Fruit fly (Drosophila melanogaster) whole organism, prepupa: ENCODE results near the gene CG12123.

Source experiments
- CG10669 ChIP-seq: fragments of 200-800 bp; sonication (Bioruptor generic); optimal IDR thresholded peaks from 3 replicates; lab custom pipeline; 2018; ENCODE audit warnings: missing biosample characterization, mild to moderate bottlenecking, missing genetic modification characterization, moderate library complexity
- CG11294 ChIP-seq: fragments of 200-800 bp; sonication (Bioruptor generic); IDR thresholded peaks from 2 replicates; pipeline ENCODE4 v1.3.6; 2022; ENCODE audit warnings: missing biosample characterization, missing genetic modification characterization
- CG11762 ChIP-seq: fragments of 200-800 bp; sonication (Bioruptor generic); optimal IDR thresholded peaks from 3 replicates; lab custom pipeline; 2016; ENCODE audit warnings: missing biosample characterization, missing genetic modification characterization; ENCODE audit not compliant: insufficient read depth
- CG11902 ChIP-seq: fragments of 200-800 bp; sonication (Bioruptor generic); optimal IDR thresholded peaks from 3 replicates; lab custom pipeline; 2016; ENCODE audit warnings: missing biosample characterization, missing genetic modification characterization
- CG15336 ChIP-seq: fragments of 200-800 bp; sonication (Bioruptor generic); IDR thresholded peaks from 2 replicates; pipeline ENCODE4 v1.3.6; 2022; ENCODE audit warnings: missing biosample characterization, missing genetic modification characterization
- CG16779 ChIP-seq: fragments of 200-800 bp; sonication (Bioruptor generic); optimal IDR thresholded peaks from 3 replicates; lab custom pipeline; 2017; ENCODE audit warnings: missing biosample characterization, mild to moderate bottlenecking, missing genetic modification characterization
- CG3032 ChIP-seq: fragments of 200-800 bp; optimal IDR thresholded peaks from 2 replicates; lab custom pipeline; 2019; ENCODE audit warnings: missing biosample characterization, mild to moderate bottlenecking, missing genetic modification characterization, moderate library complexity
- CG32006 ChIP-seq: fragments of 200-800 bp; sonication (Bioruptor generic); optimal IDR thresholded peaks from 3 replicates; lab custom pipeline; 2017; ENCODE audit warnings: missing biosample characterization, mild to moderate bottlenecking, missing genetic modification characterization
- CG3919 ChIP-seq: fragments of 200-800 bp; sonication (Bioruptor generic); optimal IDR thresholded peaks from 3 replicates; lab custom pipeline; 2016; ENCODE audit warnings: missing biosample characterization, missing genetic modification characterization
- CG4318 ChIP-seq: fragments of 200-800 bp; sonication (Bioruptor generic); optimal IDR thresholded peaks from 3 replicates; lab custom pipeline; 2017; ENCODE audit warnings: missing biosample characterization, mild to moderate bottlenecking, missing genetic modification characterization
- CG6163 ChIP-seq: fragments of 200-800 bp; sonication (Bioruptor generic); IDR thresholded peaks from 3 replicates; pipeline ENCODE4 v1.3.6; 2022; ENCODE audit warnings: missing biosample characterization, missing genetic modification characterization
- CG6808 ChIP-seq: fragments of 200-800 bp; sonication (Bioruptor generic); optimal IDR thresholded peaks from 3 replicates; lab custom pipeline; 2017; ENCODE audit warnings: missing biosample characterization, missing genetic modification characterization, mild to moderate bottlenecking, moderate library complexity, missing genetic modification reagents
- CG6854 ChIP-seq: fragments of 200-800 bp; sonication (Bioruptor generic); optimal IDR thresholded peaks from 2 replicates; lab custom pipeline; 2017; ENCODE audit warnings: missing biosample characterization, mild to moderate bottlenecking, missing genetic modification characterization
- CG8632 ChIP-seq: fragments of 200-800 bp; sonication (Bioruptor generic); optimal IDR thresholded peaks from 3 replicates; lab custom pipeline; 2016; ENCODE audit warnings: missing biosample characterization, missing genetic modification characterization
- CG9139 ChIP-seq: fragments of 200-800 bp; sonication (Bioruptor generic); optimal IDR thresholded peaks from 3 replicates; lab custom pipeline; 2017; ENCODE audit warnings: missing biosample characterization, mild to moderate bottlenecking, missing genetic modification characterization
- Eip75B ChIP-seq: fragments of 200-800 bp; sonication (Bioruptor generic); optimal IDR thresholded peaks from 3 replicates; lab custom pipeline; 2016; ENCODE audit warnings: missing biosample characterization, missing genetic modification characterization
- Eip78C ChIP-seq: fragments of 200-800 bp; sonication (Bioruptor generic); peaks from one replicate; lab custom pipeline; 2016; ENCODE audit warnings: missing biosample characterization, missing genetic modification characterization
- Ets21C ChIP-seq: fragments of 200-800 bp; sonication (Bioruptor generic); optimal IDR thresholded peaks from 3 replicates; lab custom pipeline; 2016; ENCODE audit warnings: missing biosample characterization, missing genetic modification characterization
- Ets96B ChIP-seq: fragments of 200-800 bp; optimal IDR thresholded peaks from 2 replicates; lab custom pipeline; 2019; ENCODE audit warnings: missing biosample characterization, mild to moderate bottlenecking, missing genetic modification characterization, moderate library complexity
- Hr38 ChIP-seq: sonication (Bioruptor generic); optimal IDR thresholded peaks from 2 replicates; lab custom pipeline; 2016; ENCODE audit warnings: missing biosample characterization, missing genetic modification characterization
- Lpt ChIP-seq: fragments of 200-800 bp; sonication (Bioruptor generic); optimal IDR thresholded peaks from 3 replicates; lab custom pipeline; 2016; ENCODE audit warnings: missing biosample characterization, missing genetic modification characterization
- Met ChIP-seq: fragments of 200-800 bp; sonication (Bioruptor generic); optimal IDR thresholded peaks from 3 replicates; lab custom pipeline; 2016; ENCODE audit warnings: missing biosample characterization, missing genetic modification characterization
- OdsH ChIP-seq: fragments of 200-800 bp; sonication (Bioruptor generic); optimal IDR thresholded peaks from 3 replicates; lab custom pipeline; 2016; ENCODE audit warnings: missing biosample characterization, missing genetic modification characterization
- Smox ChIP-seq: fragments of 200-800 bp; sonication (Bioruptor generic); optimal IDR thresholded peaks from 3 replicates; lab custom pipeline; 2016; ENCODE audit warnings: missing biosample characterization, missing genetic modification characterization
- Sox14 ChIP-seq: fragments of 200-800 bp; sonication (Bioruptor generic); optimal IDR thresholded peaks from 3 replicates; lab custom pipeline; 2016; ENCODE audit warnings: missing biosample characterization, missing genetic modification characterization
- Sox15 ChIP-seq: fragments of 200-800 bp; sonication (Bioruptor generic); optimal IDR thresholded peaks from 3 replicates; lab custom pipeline; 2016; ENCODE audit warnings: missing biosample characterization, missing genetic modification characterization
- acj6 ChIP-seq: fragments of 200-800 bp; sonication (Bioruptor generic); optimal IDR thresholded peaks from 3 replicates; lab custom pipeline; 2016; ENCODE audit warnings: missing biosample characterization, missing genetic modification characterization
- cyc ChIP-seq: fragments of 200-800 bp; sonication (Bioruptor generic); optimal IDR thresholded peaks from 3 replicates; lab custom pipeline; 2016; ENCODE audit warnings: missing biosample characterization, missing genetic modification characterization
- dac ChIP-seq: fragments of 200-800 bp; sonication (Bioruptor generic); optimal IDR thresholded peaks from 2 replicates; lab custom pipeline; 2017; ENCODE audit warnings: missing biosample characterization, mild to moderate bottlenecking, missing genetic modification characterization
- dsx ChIP-seq: fragments of 200-800 bp; optimal IDR thresholded peaks from 3 replicates; lab custom pipeline; 2019; ENCODE audit warnings: missing biosample characterization, mild to moderate bottlenecking, missing genetic modification characterization, moderate library complexity; ENCODE audit not compliant: poor library complexity, severe bottlenecking
- eg ChIP-seq: fragments of 200-800 bp; sonication (Bioruptor generic); IDR thresholded peaks from 3 replicates; pipeline ENCODE4 v1.3.6; 2022; ENCODE audit warnings: missing biosample characterization, missing genetic modification characterization
- esn ChIP-seq: fragments of 200-800 bp; sonication (Bioruptor generic); optimal IDR thresholded peaks from 2 replicates; lab custom pipeline; 2016; ENCODE audit warnings: missing biosample characterization, mild to moderate bottlenecking, missing genetic modification characterization, moderate library complexity
- fd85E ChIP-seq: fragments of 200-800 bp; sonication (Bioruptor generic); optimal IDR thresholded peaks from 3 replicates; lab custom pipeline; 2016; ENCODE audit warnings: missing biosample characterization, missing genetic modification characterization
- fkh ChIP-seq: fragments of 200-800 bp; sonication (Bioruptor generic); optimal IDR thresholded peaks from 3 replicates; lab custom pipeline; 2017; ENCODE audit warnings: missing biosample characterization, mild to moderate bottlenecking, missing genetic modification characterization, moderate library complexity
- lz ChIP-seq: fragments of 200-800 bp; sonication (Bioruptor generic); optimal IDR thresholded peaks from 3 replicates; lab custom pipeline; 2016; ENCODE audit warnings: missing biosample characterization, missing genetic modification characterization
- net ChIP-seq: fragments of 200-800 bp; sonication (Bioruptor generic); optimal IDR thresholded peaks from 3 replicates; lab custom pipeline; 2016; ENCODE audit warnings: missing biosample characterization, missing genetic modification characterization
- spab ChIP-seq: fragments of 200-800 bp; sonication (Bioruptor generic); optimal IDR thresholded peaks from 2 replicates; lab custom pipeline; 2017; ENCODE audit warnings: missing biosample characterization, mild to moderate bottlenecking, missing genetic modification characterization, missing genetic modification reagents
- ss ChIP-seq, 2 experiments: fragments of 200-800 bp; sonication (Bioruptor generic); optimal IDR thresholded peaks; 2 replicates in 1 of 2; 3 replicates in 1 of 2; lab custom pipeline; 2017 to 2018; ENCODE audit warnings: mild to moderate bottlenecking in 2 of 2, missing biosample characterization in 2 of 2, missing genetic modification characterization in 2 of 2, moderate library complexity in 1 of 2

CG12123 gene

dm6 chrX:8409793-8410192 lies 32.4 kb downstream of the CG12123 start (continued):
- TF ChIP-seq lz (GFP tag; lab: Kevin White, UChicago) (peak; percentile 7), CG10669 (GFP tag; lab: Kevin White, UChicago) (peak; percentile 4), CG15336 (peak; percentile 96), esn (no peak), spab (no peak), Hr38 (no peak), eg (peak; percentile 92)

- TF ChIP-seq CG6808 (GFP tag; lab: Kevin White, UChicago) (no peak), Eip75B (GFP tag; lab: Kevin White, UChicago) (no peak), eg (0 out of 3 replicates have a peak, but pooled peaks have one; percentile 14), esn (peak; percentile 27), Eip78C (GFP tag; lab: Kevin White, UChicago) (peak; percentile 49), Sox14 (peak; percentile 17), CG3919 (peak; percentile 30)
Observed at dm6 chrX:8408971-8409455, 33.1 kb downstream of the CG12123 start, which contains the start of gene Trf2. TSS of gene Trf2 (plus strand) at chrX:8409272.

- TF ChIP-seq OdsH = no peak
- peak; percentile 2 for TF ChIP-seq CG3919
- TF ChIP-seq CG4318 (GFP tag; lab: Kevin White, UChicago) = no peak
- TF ChIP-seq Eip78C (GFP tag; lab: Kevin White, UChicago) = peak; percentile 15
Observed at dm6 chrX:8407124-8407775, 34.9 kb downstream of the CG12123 start, which contains the start of gene PIG-T. TSS of gene PIG-T (minus strand) at chrX:8407263.

DNA sequence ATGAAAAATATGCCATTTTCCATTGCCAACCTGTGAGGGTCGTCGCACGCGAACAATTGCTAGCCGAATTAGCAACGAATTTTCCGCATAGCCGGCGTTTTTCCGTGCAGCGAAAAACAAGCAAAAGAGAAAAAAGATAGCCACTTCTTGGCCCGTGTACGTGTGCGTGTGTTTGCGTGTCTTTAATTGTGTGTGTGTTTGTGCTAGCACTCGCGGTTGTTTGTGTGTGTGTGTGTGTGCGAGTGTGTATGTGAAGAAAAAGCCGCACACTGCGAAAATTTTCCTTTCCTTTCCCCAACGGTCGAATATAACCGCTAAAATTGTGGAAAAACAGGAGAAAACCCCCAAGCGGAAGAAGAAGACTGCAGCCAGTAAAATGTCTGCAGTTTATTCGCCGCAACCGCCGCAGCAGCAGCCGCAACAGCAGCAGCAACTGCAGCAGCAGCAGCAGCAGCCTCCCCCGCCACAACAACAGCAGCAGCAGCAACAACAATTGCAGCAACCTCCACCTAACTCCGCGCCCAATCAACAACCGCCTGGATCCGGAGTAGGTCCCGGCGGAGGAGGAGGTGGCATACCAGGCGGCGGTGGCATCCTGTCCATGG lies 43.0 kb downstream of the CG12123 start:
- TF ChIP-seq Eip78C (GFP tag; lab: Kevin White, UChicago) (peak; percentile 20), CG11294 (0 out of 2 replicates have a peak, but pooled peaks have one; percentile 5), CG3919 (peak; percentile 43), ss (GFP tag; optimal IDR thresholded peaks at IDR 0.05; lab: Kevin White, UChicago) (peak in 1 of 2 experiments; percentile 6), Sox15 (GFP tag; lab: Kevin White, UChicago) (no peak), fd85E (GFP tag; lab: Kevin White, UChicago) (no peak)

dm6 chrX:8398177-8399018 lies 43.8 kb downstream of the CG12123 start, which contains the start of gene CG10555:
TSS of gene CG10555 (plus strand) at chrX:8398940.
- TF ChIP-seq CG11762 (GFP tag; lab: Kevin White, UChicago) (peak; percentile 27), CG15336 (peak; percentile 70), dac (GFP tag; lab: Kevin White, UChicago) (peak; percentile 66), CG3919 (peak; percentile 66), lz (GFP tag; lab: Kevin White, UChicago) (peak; percentile 89), Ets21C (GFP tag; lab: Kevin White, UChicago) (peak; percentile 89), CG10669 (GFP tag; lab: Kevin White, UChicago) (peak; percentile 62), CG16779 (tag; lab: Kevin White, UChicago) (no peak), acj6 (GFP tag; lab: Kevin White, UChicago) (peak; percentile 75), Smox (peak; percentile 78), dsx (GFP tag; lab: Kevin White, UChicago) (peak; percentile 16), CG3032 (peak; percentile 74), cyc (GFP tag; lab: Kevin White, UChicago) (peak; percentile 84), CG32006 (GFP tag; lab: Kevin White, UChicago) (peak; percentile 79), spab (no peak), CG9139 (GFP tag; lab: Kevin White, UChicago) (no peak), ss (GFP tag; optimal IDR thresholded peaks at IDR 0.05; lab: Kevin White, UChicago) (peak in 1 of 2 experiments; percentile 50), Ets96B (peak; percentile 54), Met (GFP tag; lab: Kevin White, UChicago) (peak; percentile 76), fkh (no peak), Eip78C (GFP tag; lab: Kevin White, UChicago) (peak; percentile 73), Sox14 (peak; percentile 85), CG8632 (GFP tag; lab: Kevin White, UChicago) (peak; percentile 45), net (GFP tag; lab: Kevin White, UChicago) (peak; percentile 49), CG4318 (GFP tag; lab: Kevin White, UChicago) (peak; percentile 76), Lpt (GFP tag; lab: Kevin White, UChicago) (peak; percentile 27), CG6808 (GFP tag; lab: Kevin White, UChicago) (peak; percentile 65), CG11902 (GFP tag; lab: Kevin White, UChicago) (peak; percentile 75), CG6854 (no peak), CG6163 (GFP tag; lab: Robert Waterston, UW) (peak; percentile 76)
